Worm (Caenorhabditis elegans): ENCODE measurements around the gene D1046.2.

D1046.2 gene

ce11 chrIV:8927093-8927492 is 1.2 kb upstream of the D1046.2 start (continued):
- TF ChIP-seq madf-10 (tag; optimal IDR thresholded peaks at IDR 0.05) = peak; percentile 89
- TF ChIP-seq tbp1 (GFP tag; optimal IDR thresholded peaks at IDR 0.05) = peak; percentile 98
- peak; percentile 85 for TF ChIP-seq Y56A3A.18 (GFP tag; IDR thresholded peaks at IDR 0.05)
- peak; percentile 38 for TF ChIP-seq ccch-3 (GFP tag; optimal IDR thresholded peaks at IDR 0.05)
- no peak for TF ChIP-seq K11D2.4 (GFP tag; IDR thresholded peaks at IDR 0.05)
- TF ChIP-seq attf-6 (GFP tag; IDR thresholded peaks at IDR 0.05) = peak; percentile 48; the same call in 1 of the 2 replicates
- TF ChIP-seq attf-3 (GFP tag; conservative IDR thresholded peaks at IDR 0.05) = peak; percentile 87
- peak; percentile 91 for TF ChIP-seq dox-1 (GFP tag; IDR thresholded peaks at IDR 0.05)
- TF ChIP-seq somi-1 (GFP tag; optimal IDR thresholded peaks at IDR 0.05) = peak; percentile 70
- no peak for TF ChIP-seq ztf-6 (GFP tag; IDR thresholded peaks at IDR 0.05)
- peak; percentile 84 for TF ChIP-seq unc-130 (GFP tag; optimal IDR thresholded peaks at IDR 0.05)
- peak; percentile 85 for TF ChIP-seq dpff-1 (tag; optimal IDR thresholded peaks at IDR 0.05)
- TF ChIP-seq B0035.1 (tag; optimal IDR thresholded peaks at IDR 0.05) = peak; percentile 82
- TF ChIP-seq cebp-2 (GFP tag; IDR thresholded peaks at IDR 0.05) = peak; percentile 86; the same call in 1 of the 2 replicates
- TF ChIP-seq pbrm-1 (GFP tag; IDR thresholded peaks at IDR 0.05) = peak; percentile 69
- TF ChIP-seq ztf-18 (tag; optimal IDR thresholded peaks at IDR 0.05) = peak; percentile 89
- no peak for TF ChIP-seq hlh-26 (GFP tag; conservative IDR thresholded peaks at IDR 0.05)
- TF ChIP-seq ceh-58 (GFP tag; IDR thresholded peaks at IDR 0.05) = 0 out of 2 replicates have a peak, but pooled peaks have one; percentile 30
- peak; percentile 92 for TF ChIP-seq F10E7.11 (tag; optimal IDR thresholded peaks at IDR 0.05)
- TF ChIP-seq nfya-2 (GFP tag; IDR thresholded peaks at IDR 0.05) = no peak
- TF ChIP-seq T07F8.4 (tag; optimal IDR thresholded peaks at IDR 0.05) = peak; percentile 91
- peak; percentile 59 for TF ChIP-seq mes-4 (tag; optimal IDR thresholded peaks at IDR 0.05)
- TF ChIP-seq F37B4.10 (GFP tag; IDR thresholded peaks at IDR 0.05) = no peak
- TF ChIP-seq akir-1 (GFP tag; optimal IDR thresholded peaks at IDR 0.05) = peak; percentile 32
- peak; percentile 92 for TF ChIP-seq F23B12.7 (tag; optimal IDR thresholded peaks at IDR 0.05; ENCODE audit: insufficient read depth)
- peak; percentile 62; the same call in 1 of the 2 replicates for TF ChIP-seq ztf-25 (GFP tag; IDR thresholded peaks at IDR 0.05)
- TF ChIP-seq bed-1 (GFP tag; IDR thresholded peaks at IDR 0.05) = 0 out of 2 replicates have a peak, but pooled peaks have one; percentile 65
- TF ChIP-seq athp-1 (tag; optimal IDR thresholded peaks at IDR 0.05) = peak; percentile 96
- TF ChIP-seq ztf-3 (GFP tag; optimal IDR thresholded peaks at IDR 0.05) = peak; percentile 65
- peak; percentile 64 for TF ChIP-seq K12H6.12 (tag; optimal IDR thresholded peaks at IDR 0.05)
- TF ChIP-seq Y79H2A.3 (GFP tag; conservative IDR thresholded peaks at IDR 0.05) = peak; percentile 29; the same call in 1 of the 2 replicates
- TF ChIP-seq rpc-1 (optimal IDR thresholded peaks at IDR 0.05) = peak; percentile 94
- peak; percentile 91 for TF ChIP-seq rpc-1 (tag; optimal IDR thresholded peaks at IDR 0.05)
- peak; percentile 52; the same call in 1 of the 2 replicates for TF ChIP-seq D2030.7 (GFP tag; IDR thresholded peaks at IDR 0.05)
- TF ChIP-seq xnd-1 (tag; optimal IDR thresholded peaks at IDR 0.05) = peak; percentile 42
- TF ChIP-seq snpc-4 (GFP tag; optimal IDR thresholded peaks at IDR 0.05) = peak; percentile 65
- TF ChIP-seq snpc-4 (tag; optimal IDR thresholded peaks at IDR 0.05) = peak; percentile 31 to 84 (median 81)
- peak; percentile 95 for TF ChIP-seq sptf-2 (GFP tag; optimal IDR thresholded peaks at IDR 0.05)
- 0 out of 2 replicates have a peak, but pooled peaks have one; percentile 54 for TF ChIP-seq ceh-40 (GFP tag; IDR thresholded peaks at IDR 0.05)
- TF ChIP-seq ZK185.1 (tag; optimal IDR thresholded peaks at IDR 0.05; ENCODE audit: poor library complexity, severe bottlenecking) = peak; percentile 91
- TF ChIP-seq lin-40 (tag; optimal IDR thresholded peaks at IDR 0.05) = peak; percentile 84
- TF ChIP-seq pha-4 (tag; optimal IDR thresholded peaks at IDR 0.05) = no peak
- TF ChIP-seq lin-54 (GFP tag; optimal IDR thresholded peaks at IDR 0.05) = peak; percentile 82
- peak; percentile 91 for TF ChIP-seq nfyb-1 (GFP tag; IDR thresholded peaks at IDR 0.05)
- peak; percentile 90 to 94 for TF ChIP-seq rec-8 (tag; optimal IDR thresholded peaks at IDR 0.05)
- peak; percentile 92 for TF ChIP-seq F52B5.7 (tag; optimal IDR thresholded peaks at IDR 0.05)
- peak; percentile 66 for TF ChIP-seq lsl-1 (GFP tag; optimal IDR thresholded peaks at IDR 0.05)
- no peak for TF ChIP-seq sdz-38 (tag; optimal IDR thresholded peaks at IDR 0.05)
- TF ChIP-seq tlf-1 (GFP tag; optimal IDR thresholded peaks at IDR 0.05) = peak; percentile 74
